Worm (Caenorhabditis elegans): ENCODE data around the gene R04F11.2.

- TF ChIP-seq him-1 (tag; optimal IDR thresholded peaks at IDR 0.05): no peak
- TF ChIP-seq dao-5 (tag; optimal IDR thresholded peaks at IDR 0.05): no peak
These were observed 34.3 kb downstream of the R04F11.2 start, which contains the start of gene sqt-3 for ce11 chrV:12352445-12352844.
